Worm (Caenorhabditis elegans) whole organism, young adult: ENCODE measurements around the gene sra-1.

Source experiments
- B0035.1 ChIP-seq: sonication (generic microtip); optimal IDR thresholded peaks from 2 replicates; lab custom pipeline; 2016; ENCODE audit warnings: missing genetic modification characterization, mild to moderate bottlenecking, missing compliant biosample characterization, missing genotype, missing genetic modification reagents
- F22D6.2 ChIP-seq: sonication (generic microtip); optimal IDR thresholded peaks from 2 replicates; lab custom pipeline; 2016; ENCODE audit warnings: mild to moderate bottlenecking, missing genetic modification characterization, missing compliant biosample characterization
- F23B12.7 ChIP-seq: sonication (generic microtip); optimal IDR thresholded peaks from 2 replicates; lab custom pipeline; 2017; ENCODE audit warnings: missing genetic modification characterization, mild to moderate bottlenecking, missing compliant biosample characterization, antibody characterized with exemption, moderate library complexity; ENCODE audit not compliant: insufficient read depth
- F33H1.4 ChIP-seq: fragments of 200-800 bp; sonication (Bioruptor generic); IDR thresholded peaks from 2 replicates; pipeline ENCODE4 v1.3.6; 2022; ENCODE audit warnings: missing genetic modification reagents, missing genetic modification characterization, missing compliant biosample characterization
- F39B2.1 ChIP-seq: fragments of 200-800 bp; sonication (Bioruptor generic); IDR thresholded peaks from 2 replicates; pipeline ENCODE4 v1.3.6; 2022; ENCODE audit warnings: missing genetic modification reagents, missing genetic modification characterization, missing compliant biosample characterization
- F49E8.2 ChIP-seq: sonication (generic microtip); optimal IDR thresholded peaks from 3 replicates; lab custom pipeline; 2017; ENCODE audit warnings: missing genetic modification characterization, mild to moderate bottlenecking, missing compliant biosample characterization, antibody characterized with exemption, moderate library complexity; ENCODE audit not compliant: insufficient read depth
- K11D2.4 ChIP-seq: fragments of 200-800 bp; sonication (Bioruptor generic); IDR thresholded peaks from 2 replicates; pipeline ENCODE4 v1.3.6; 2022; ENCODE audit warnings: missing genetic modification reagents, missing genetic modification characterization, missing compliant biosample characterization
- T26A5.8 ChIP-seq: sonication (generic microtip); optimal IDR thresholded peaks from 2 replicates; lab custom pipeline; 2016; ENCODE audit warnings: missing genetic modification characterization, missing compliant biosample characterization
- Y53F4B.3 ChIP-seq: fragments of 200-800 bp; sonication (Bioruptor generic); IDR thresholded peaks from 2 replicates; pipeline ENCODE4 v1.3.6; 2022; ENCODE audit warnings: missing genetic modification reagents, missing genetic modification characterization, missing compliant biosample characterization
- ZK185.1 ChIP-seq: sonication (generic microtip); optimal IDR thresholded peaks from 2 replicates; lab custom pipeline; 2016; ENCODE audit warnings: mild to moderate bottlenecking, missing genetic modification characterization, missing compliant biosample characterization; ENCODE audit not compliant: poor library complexity, severe bottlenecking
- aptf-3 ChIP-seq: fragments of 200-800 bp; sonication (Bioruptor generic); IDR thresholded peaks from 2 replicates; pipeline ENCODE4 v1.3.6; 2022; ENCODE audit warnings: missing genetic modification characterization, missing compliant biosample characterization
- bed-1 ChIP-seq: fragments of 200-800 bp; sonication (Bioruptor generic); IDR thresholded peaks from 2 replicates; pipeline ENCODE4 v1.3.6; 2022; ENCODE audit warnings: missing genetic modification reagents, missing genetic modification characterization, missing compliant biosample characterization
- bed-2 ChIP-seq: fragments of 200-800 bp; sonication (Bioruptor generic); IDR thresholded peaks from 2 replicates; pipeline ENCODE4 v1.3.6; 2022; ENCODE audit warnings: missing genetic modification reagents, missing genetic modification characterization, missing compliant biosample characterization
- cebp-1 ChIP-seq, 2 experiments: fragments of 200-800 bp in 1 of 2; sonication (Bioruptor generic) in 1 of 2; sonication (generic microtip) in 1 of 2; IDR thresholded peaks in 1 of 2; optimal IDR thresholded peaks in 1 of 2; 2 replicates each; pipeline versions ENCODE4 v1.3.6 to Lab custom; 2017 to 2022; ENCODE audit warnings: missing compliant biosample characterization in 2 of 2, missing genetic modification characterization in 2 of 2, mild to moderate bottlenecking in 1 of 2, missing genetic modification reagents in 1 of 2, moderate library complexity in 1 of 2
- ceh-27 ChIP-seq: fragments of 200-800 bp; sonication (Bioruptor generic); optimal IDR thresholded peaks from 2 replicates; lab custom pipeline; 2018; ENCODE audit warnings: mild to moderate bottlenecking, missing genetic modification characterization, moderate library complexity, missing compliant biosample characterization
- ceh-91 ChIP-seq: fragments of 200-800 bp; sonication (Bioruptor generic); IDR thresholded peaks from 2 replicates; pipeline ENCODE4 v1.3.6; 2022; ENCODE audit warnings: missing genetic modification reagents, missing genetic modification characterization, missing compliant biosample characterization
- chd-7 ChIP-seq: sonication (generic microtip); optimal IDR thresholded peaks from 2 replicates; lab custom pipeline; 2016; ENCODE audit warnings: mild to moderate bottlenecking, missing genetic modification characterization, moderate library complexity, missing compliant biosample characterization
- egl-18 ChIP-seq: fragments of 200-800 bp; sonication (Bioruptor generic); IDR thresholded peaks from 2 replicates; pipeline ENCODE4 v1.3.6; 2022; ENCODE audit warnings: missing genetic modification reagents, missing genetic modification characterization, missing compliant biosample characterization
- egl-44 ChIP-seq: fragments of 200-800 bp; sonication (Bioruptor generic); IDR thresholded peaks from 2 replicates; pipeline ENCODE4 v1.3.6; 2022; ENCODE audit warnings: missing genetic modification reagents, missing genetic modification characterization, missing compliant biosample characterization
- hlh-12 ChIP-seq: sonication (generic microtip); optimal IDR thresholded peaks from 2 replicates; lab custom pipeline; 2016; ENCODE audit warnings: missing genetic modification characterization, missing compliant biosample characterization
- hlh-26 ChIP-seq: fragments of 200-800 bp; sonication (Bioruptor generic); conservative IDR thresholded peaks from 2 replicates; pipeline ENCODE4 v1.3.6; 2022; ENCODE audit warnings: missing genetic modification reagents, missing genetic modification characterization, missing compliant biosample characterization
- hmg-1.2 ChIP-seq: fragments of 200-800 bp; sonication (Bioruptor generic); IDR thresholded peaks from 2 replicates; pipeline ENCODE4 v1.3.6; 2022; ENCODE audit warnings: missing genetic modification reagents, missing genetic modification characterization, missing compliant biosample characterization
- hmg-20 ChIP-seq: fragments of 200-800 bp; sonication (Bioruptor generic); IDR thresholded peaks from 2 replicates; pipeline ENCODE4 v1.3.6; 2022; ENCODE audit warnings: missing genetic modification reagents, missing genetic modification characterization, missing compliant biosample characterization
- let-526 ChIP-seq: fragments of 200-800 bp; sonication (Bioruptor generic); IDR thresholded peaks from 2 replicates; pipeline ENCODE4 v1.3.6; 2022; ENCODE audit warnings: missing genetic modification reagents, missing genetic modification characterization, missing compliant biosample characterization
- lin-54 ChIP-seq: fragments of 200-800 bp; sonication (Bioruptor generic); optimal IDR thresholded peaks from 2 replicates; lab custom pipeline; 2018; ENCODE audit warnings: mild to moderate bottlenecking, missing genetic modification characterization, missing compliant biosample characterization
- madf-3 ChIP-seq: fragments of 200-800 bp; sonication (Bioruptor generic); IDR thresholded peaks from 2 replicates; pipeline ENCODE4 v1.3.6; 2022; ENCODE audit warnings: missing genetic modification reagents, missing genetic modification characterization, missing compliant biosample characterization
- madf-6 ChIP-seq: fragments of 200-800 bp; sonication (Bioruptor generic); IDR thresholded peaks from 2 replicates; pipeline ENCODE4 v1.3.6; 2022; ENCODE audit warnings: missing genetic modification reagents, missing genetic modification characterization, missing compliant biosample characterization
- mcd-1 ChIP-seq: fragments of 200-800 bp; sonication (Bioruptor generic); IDR thresholded peaks from 2 replicates; pipeline ENCODE4 v1.3.6; 2022; ENCODE audit warnings: missing genetic modification reagents, missing genetic modification characterization, missing compliant biosample characterization
- nhr-179 ChIP-seq: sonication (generic microtip); optimal IDR thresholded peaks from 2 replicates; lab custom pipeline; 2016; ENCODE audit warnings: mild to moderate bottlenecking, missing genetic modification characterization, missing compliant biosample characterization
- nhr-27 ChIP-seq: fragments of 200-800 bp; sonication (Bioruptor generic); optimal IDR thresholded peaks from 2 replicates; lab custom pipeline; 2018; ENCODE audit warnings: mild to moderate bottlenecking, missing genetic modification characterization, moderate library complexity, missing compliant biosample characterization
- nhr-80 ChIP-seq: sonication (generic microtip); optimal IDR thresholded peaks from 2 replicates; lab custom pipeline; 2016; ENCODE audit warnings: missing genetic modification characterization, missing compliant biosample characterization
- rcor-1 ChIP-seq: fragments of 200-800 bp; sonication (Bioruptor generic); IDR thresholded peaks from 2 replicates; pipeline ENCODE4 v1.3.6; 2022; ENCODE audit warnings: missing genetic modification reagents, missing genetic modification characterization, missing compliant biosample characterization
- rpc-1 ChIP-seq, 2 experiments: fragments of 150-350 bp in 1 of 2; sonication (generic microtip) in 1 of 2; optimal IDR thresholded peaks; 2 replicates each; lab custom pipeline; 2014 to 2018; ENCODE audit warnings: missing biosample characterization in 1 of 2, missing genetic modification characterization in 1 of 2, missing genetic modification reagents in 1 of 2, missing genotype in 1 of 2
- snpc-3.4 ChIP-seq: sonication (generic microtip); optimal IDR thresholded peaks from 2 replicates; lab custom pipeline; 2017; ENCODE audit warnings: missing genetic modification characterization, mild to moderate bottlenecking, missing compliant biosample characterization, antibody characterized with exemption, moderate library complexity, missing genotype, missing genetic modification reagents
- tbx-9 ChIP-seq: sonication (generic microtip); optimal IDR thresholded peaks from 2 replicates; lab custom pipeline; 2016; ENCODE audit warnings: borderline replicate concordance, missing genetic modification characterization, inconsistent platforms, missing compliant biosample characterization
- zfh-2 ChIP-seq: fragments of 200-800 bp; sonication (Bioruptor generic); conservative IDR thresholded peaks from 2 replicates; pipeline ENCODE4 v1.3.6; 2022; ENCODE audit warnings: missing genetic modification reagents, missing genetic modification characterization, missing compliant biosample characterization
- ztf-3 ChIP-seq: fragments of 200-800 bp; sonication (Bioruptor generic); optimal IDR thresholded peaks from 2 replicates; lab custom pipeline; 2018; ENCODE audit warnings: mild to moderate bottlenecking, missing genetic modification characterization, missing compliant biosample characterization

The sra-1 gene

DNA sequence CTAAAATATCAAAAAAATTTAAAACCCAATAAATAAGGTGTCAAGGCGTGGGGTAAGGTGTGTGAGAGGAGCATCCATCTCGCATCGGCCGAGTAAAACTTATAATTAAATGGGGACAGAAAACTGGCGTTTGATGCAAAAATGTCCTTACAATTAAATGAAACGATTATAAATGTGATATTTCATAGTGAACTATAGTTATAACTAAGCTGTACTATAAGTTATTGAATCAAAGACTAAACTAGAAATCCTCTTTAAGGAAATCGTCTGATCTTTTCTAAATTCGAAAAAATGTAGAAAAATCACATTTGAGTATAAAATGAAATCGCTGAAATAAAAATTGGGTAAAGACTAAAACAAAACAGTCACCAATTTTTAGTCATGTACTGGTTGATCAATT, 29.2 kb upstream of the sra-1 start, which contains the start of gene sra-6:
Gene sra-6, minus strand, starts transcription at position 101 of the 400 bp plus-strand sequence.
- no peak for TF ChIP-seq nhr-179 (tag; lab: Kevin White, UChicago)
- TF ChIP-seq egl-44 (GFP tag; lab: Robert Waterston, UW), result no peak

DNA sequence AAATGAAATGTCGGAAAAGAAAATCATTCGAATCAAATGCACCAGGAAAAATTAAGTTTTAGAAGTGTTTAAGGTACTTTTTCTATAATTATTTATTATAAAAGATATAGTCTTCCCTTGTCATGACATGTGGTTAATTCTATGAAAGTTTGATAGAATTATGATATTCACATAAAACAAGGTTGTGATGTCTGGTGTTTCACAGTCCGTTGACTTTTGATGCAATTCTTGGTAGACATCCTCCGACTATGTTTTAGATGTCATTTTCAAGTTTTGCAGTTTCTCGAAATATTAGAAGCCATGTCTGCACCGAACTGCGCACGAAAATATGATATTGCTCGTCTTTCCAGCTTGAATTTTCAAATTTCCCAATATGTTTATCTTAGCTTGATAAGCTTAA, 22.9 kb upstream of the sra-1 start, which contains the start of gene sra-7:
Gene sra-7, plus strand, starts transcription at position 301 of the 400 bp plus-strand sequence.
- TF ChIP-seq tbx-9 (no peak), B0035.1 (tag; lab: Kevin White, UChicago) (no peak), rpc-1 (optimal IDR thresholded peaks at IDR 0.05; lab: Kevin White, UChicago) (no peak), rpc-1 (tag; optimal IDR thresholded peaks at IDR 0.05; lab: Kevin White, UChicago) (no peak), bed-2 (no peak), let-526 (GFP tag; lab: Robert Waterston, UW) (no peak), zfh-2 (GFP tag; lab: Robert Waterston, UW) (no peak), madf-6 (GFP tag; lab: Robert Waterston, UW) (no peak), ceh-91 (GFP tag; lab: Robert Waterston, UW) (no peak), lin-54 (GFP tag; lab: Kevin White, UChicago) (no peak), K11D2.4 (GFP tag; lab: Robert Waterston, UW) (no peak), F22D6.2 (no peak), aptf-3 (GFP tag; lab: Robert Waterston, UW) (no peak), bed-1 (no peak), egl-18 (GFP tag; lab: Robert Waterston, UW) (no peak), hlh-12 (tag; lab: Kevin White, UChicago) (no peak), chd-7 (tag; lab: Kevin White, UChicago) (no peak)
- TF ChIP-seq, all 124 proteins: peak for 0

ce11 chrII:9542785-9543184, 21.3 kb upstream of the sra-1 start, which contains the start of gene sra-4:
sra-4 (minus strand) TSS chrII:9542885.
- TF ChIP-seq hmg-1.2 (GFP tag; lab: Robert Waterston, UW) (no peak), madf-3 (GFP tag; lab: Robert Waterston, UW) (no peak), tbx-9 (no peak), ztf-3 (GFP tag; lab: Kevin White, UChicago) (no peak), F33H1.4 (GFP tag; lab: Robert Waterston, UW) (no peak), snpc-3.4 (tag; lab: Kevin White, UChicago) (no peak), hlh-26 (GFP tag; lab: Robert Waterston, UW) (no peak), F23B12.7 (no peak), T26A5.8 (tag; lab: Kevin White, UChicago) (no peak), egl-44 (GFP tag; lab: Robert Waterston, UW) (no peak), hmg-20 (GFP tag; lab: Robert Waterston, UW) (no peak)

DNA sequence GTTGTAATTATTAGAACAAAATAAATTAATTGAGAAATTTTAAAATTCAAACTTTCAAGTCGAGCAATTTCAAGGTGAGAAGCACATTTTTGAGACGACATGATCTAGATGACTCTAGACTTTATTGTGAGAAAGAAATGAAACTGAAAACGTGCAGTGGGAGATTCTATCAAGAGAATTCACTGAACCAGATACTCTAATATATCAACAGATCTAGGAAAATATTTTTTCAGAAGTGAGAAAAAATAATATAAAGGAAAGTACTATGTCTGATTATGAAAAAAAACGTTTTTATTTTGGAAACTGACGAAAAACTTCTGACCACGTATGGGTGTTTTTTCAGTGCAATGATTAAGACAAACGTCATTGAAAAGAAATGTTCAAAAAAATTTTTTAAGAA, 19.3 kb upstream of the sra-1 start, which contains the start of gene sra-3:
Gene sra-3, minus strand, starts transcription at position 101 of the 400 bp plus-strand sequence.
- no peak for TF ChIP-seq Y53F4B.3 (GFP tag; lab: Robert Waterston, UW)
- no peak for TF ChIP-seq ceh-27
- TF ChIP-seq chd-7 (tag; lab: Kevin White, UChicago), result no peak
- TF ChIP-seq mcd-1 (GFP tag; lab: Robert Waterston, UW), result no peak
- no peak for TF ChIP-seq nhr-80 (tag; lab: Kevin White, UChicago)
- TF ChIP-seq hmg-1.2 (GFP tag; lab: Robert Waterston, UW), result no peak
- TF ChIP-seq rcor-1 (GFP tag; lab: Robert Waterston, UW), result no peak
- no peak for TF ChIP-seq nhr-27 (tag; lab: Kevin White, UChicago)
- no peak for TF ChIP-seq cebp-1 (GFP tag; IDR thresholded peaks at IDR 0.05; lab: Robert Waterston, UW)
- TF ChIP-seq cebp-1 (tag; optimal IDR thresholded peaks at IDR 0.05; lab: Kevin White, UChicago), result no peak
- no peak for TF ChIP-seq ZK185.1 (tag; lab: Kevin White, UChicago)
- no peak for TF ChIP-seq F39B2.1 (GFP tag; lab: Robert Waterston, UW)
- TF ChIP-seq F49E8.2, result no peak
